Worm (Caenorhabditis elegans): ENCODE data around the gene fbxb-108.
A peak's percentile ranks its signal among the peaks of the same experiment; 100 is the strongest.

Gene fbxb-108

ce11 chrII:2742251-2742650 is 22.5 kb upstream of the fbxb-108 start, which contains the start of gene T05A8.7:
T05A8.7 (minus strand) TSS chrII:2742351.
- TF ChIP-seq him-1 (tag; optimal IDR thresholded peaks at IDR 0.05) (no peak), W03F9.2 (tag; optimal IDR thresholded peaks at IDR 0.05) (no peak), dao-5 (tag; optimal IDR thresholded peaks at IDR 0.05) (no peak)

- TF ChIP-seq dao-5 (tag; optimal IDR thresholded peaks at IDR 0.05) (no peak), W03F9.2 (tag; optimal IDR thresholded peaks at IDR 0.05) (no peak), him-1 (tag; optimal IDR thresholded peaks at IDR 0.05) (peak; percentile 18)
Observed at ce11 chrII:2747956-2748621, 16.7 kb upstream of the fbxb-108 start.

ce11 chrII:2749595-2750048 is 15.1 kb upstream of the fbxb-108 start, which contains the start of gene F29A7.4:
F29A7.4 (plus strand) TSS chrII:2749998.
- TF ChIP-seq dao-5 (tag; optimal IDR thresholded peaks at IDR 0.05) (no peak), him-1 (tag; optimal IDR thresholded peaks at IDR 0.05) (no peak), W03F9.2 (tag; optimal IDR thresholded peaks at IDR 0.05) (no peak)

ce11 chrII:2751278-2751677 is 13.5 kb upstream of the fbxb-108 start:
- TF ChIP-seq dao-5 (tag; optimal IDR thresholded peaks at IDR 0.05) (no peak), him-1 (tag; optimal IDR thresholded peaks at IDR 0.05) (no peak), W03F9.2 (tag; optimal IDR thresholded peaks at IDR 0.05) (no peak)

- no peak for TF ChIP-seq dao-5 (tag; optimal IDR thresholded peaks at IDR 0.05)
- TF ChIP-seq W03F9.2 (tag; optimal IDR thresholded peaks at IDR 0.05) = peak; percentile 76
Observed at ce11 chrII:2752536-2752935, 12.2 kb upstream of the fbxb-108 start, which contains the start of gene F29A7.6. F29A7.6 (minus strand) TSS chrII:2752611.

ce11 chrII:2752999-2753398 is 11.8 kb upstream of the fbxb-108 start, which contains the start of gene F29A7.3:
F29A7.3 (plus strand) TSS chrII:2753299.
- no peak for TF ChIP-seq dao-5 (tag; optimal IDR thresholded peaks at IDR 0.05)
- TF ChIP-seq him-1 (tag; optimal IDR thresholded peaks at IDR 0.05) = no peak
- no peak for TF ChIP-seq W03F9.2 (tag; optimal IDR thresholded peaks at IDR 0.05)

ce11 chrII:2754595-2754994 is 10.2 kb upstream of the fbxb-108 start:
- TF ChIP-seq him-1 (tag; optimal IDR thresholded peaks at IDR 0.05) = no peak
- no peak for TF ChIP-seq W03F9.2 (tag; optimal IDR thresholded peaks at IDR 0.05)
- no peak for TF ChIP-seq dao-5 (tag; optimal IDR thresholded peaks at IDR 0.05)

ce11 chrII:2756351-2756750 is 8.4 kb upstream of the fbxb-108 start:
- no peak for TF ChIP-seq him-1 (tag; optimal IDR thresholded peaks at IDR 0.05)
- TF ChIP-seq dao-5 (tag; optimal IDR thresholded peaks at IDR 0.05) = no peak
- TF ChIP-seq W03F9.2 (tag; optimal IDR thresholded peaks at IDR 0.05) = no peak

- no peak for TF ChIP-seq W03F9.2 (tag; optimal IDR thresholded peaks at IDR 0.05)
- no peak for TF ChIP-seq dao-5 (tag; optimal IDR thresholded peaks at IDR 0.05)
- TF ChIP-seq him-1 (tag; optimal IDR thresholded peaks at IDR 0.05) = no peak
Observed at ce11 chrII:2757954-2758353, 6.8 kb upstream of the fbxb-108 start, which contains the start of gene F29A7.8. F29A7.8 (minus strand) TSS chrII:2758054.

ce11 chrII:2758476-2758875 is 6.3 kb upstream of the fbxb-108 start, which contains the start of gene fbxb-107:
fbxb-107 (plus strand) TSS chrII:2758772.
- TF ChIP-seq dao-5 (tag; optimal IDR thresholded peaks at IDR 0.05) (no peak), W03F9.2 (tag; optimal IDR thresholded peaks at IDR 0.05) (no peak), him-1 (tag; optimal IDR thresholded peaks at IDR 0.05) (no peak)

ce11 chrII:2762108-2762507 is 2.7 kb upstream of the fbxb-108 start, which contains the start of gene fbxb-106:
fbxb-106 (plus strand) TSS chrII:2762408.
- TF ChIP-seq dao-5 (tag; optimal IDR thresholded peaks at IDR 0.05) = no peak
- no peak for TF ChIP-seq him-1 (tag; optimal IDR thresholded peaks at IDR 0.05)
- TF ChIP-seq W03F9.2 (tag; optimal IDR thresholded peaks at IDR 0.05) = no peak

- TF ChIP-seq dao-5 (tag; optimal IDR thresholded peaks at IDR 0.05) = no peak
- TF ChIP-seq him-1 (tag; optimal IDR thresholded peaks at IDR 0.05) = no peak
- no peak for TF ChIP-seq W03F9.2 (tag; optimal IDR thresholded peaks at IDR 0.05)
Observed at ce11 chrII:2766331-2766730, 1.6 kb downstream of the fbxb-108 start, which contains the start of gene F08D12.15. F08D12.15 (plus strand) TSS chrII:2766631.

ce11 chrII:2769021-2769420 is 4.3 kb downstream of the fbxb-108 start, which contains the start of gene F08D12.7:
F08D12.7 (minus strand) TSS chrII:2769121.
- no peak for TF ChIP-seq W03F9.2 (tag; optimal IDR thresholded peaks at IDR 0.05)
- TF ChIP-seq dao-5 (tag; optimal IDR thresholded peaks at IDR 0.05) = no peak
- no peak for TF ChIP-seq him-1 (tag; optimal IDR thresholded peaks at IDR 0.05)

ce11 chrII:2770788-2771187 is 6.0 kb downstream of the fbxb-108 start, which contains the start of gene fbxb-105:
fbxb-105 (minus strand) TSS chrII:2770888.
- TF ChIP-seq W03F9.2 (tag; optimal IDR thresholded peaks at IDR 0.05) (no peak), him-1 (tag; optimal IDR thresholded peaks at IDR 0.05) (no peak), dao-5 (tag; optimal IDR thresholded peaks at IDR 0.05) (no peak)

Measured in whole organism, L4/young adult.